Fruit fly (Drosophila melanogaster) whole organism: ENCODE results near the gene unk.

Experiments
- CG8478 ChIP-seq: fragments of >200 bp; optimal IDR thresholded peaks from 2 replicates; lab custom pipeline; 2018; ENCODE audit warnings: inconsistent platforms
- Dll ChIP-seq: fragments of >200 bp; optimal IDR thresholded peaks from 2 replicates; lab custom pipeline; 2017
- EcR ChIP-seq, 2 experiments: fragments of >200 bp; optimal IDR thresholded peaks; 2 replicates each; lab custom pipeline; 2017; ENCODE audit warnings: missing biosample characterization in 2 of 2, missing genetic modification characterization in 2 of 2, missing genetic modification reagents in 2 of 2
- pan ChIP-seq: fragments of >200 bp; optimal IDR thresholded peaks from 2 replicates; lab custom pipeline; 2017
- psq ChIP-seq: fragments of >200 bp; optimal IDR thresholded peaks from 2 replicates; lab custom pipeline; 2017
- usp ChIP-seq: fragments of >200 bp; optimal IDR thresholded peaks from 2 replicates; lab custom pipeline; 2017; ENCODE audit warnings: missing biosample characterization, missing genetic modification characterization, mixed read lengths

Gene unk

DNA sequence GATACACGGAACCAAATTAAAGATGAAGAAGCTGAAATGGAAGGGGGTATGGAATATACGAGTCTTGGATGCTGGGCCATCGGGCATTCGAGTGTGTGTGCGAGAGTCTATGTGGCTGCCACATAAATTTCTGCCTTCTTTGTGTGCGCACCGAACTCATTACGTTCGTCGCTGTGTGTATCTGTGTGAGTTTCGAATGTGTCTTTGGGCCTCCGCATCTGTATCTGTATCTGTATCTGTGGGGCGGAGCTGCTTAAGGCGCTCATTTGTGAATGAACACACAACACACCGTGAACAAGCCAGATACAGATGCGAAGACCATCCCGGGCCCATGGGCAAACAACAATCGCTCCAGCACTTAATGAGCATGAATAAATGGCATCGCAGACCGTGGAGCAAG lies 14.2 kb downstream of the unk start:
- TF ChIP-seq Dll (lab: Kevin White, UChicago) = peak; percentile 38
- TF ChIP-seq pan (lab: Kevin White, UChicago) = no peak

dm6 chr3R:23141678-23142338 lies 15.9 kb downstream of the unk start, which contains the start of gene hh:
hh (minus strand) TSS chr3R:23141906.
- TF ChIP-seq pan (lab: Kevin White, UChicago) = no peak
- peak; percentile 70 for TF ChIP-seq CG8478
- no peak for TF ChIP-seq psq (lab: Kevin White, UChicago)
- no peak for TF ChIP-seq Dll (lab: Kevin White, UChicago)
- TF ChIP-seq EcR (GFP tag; optimal IDR thresholded peaks at IDR 0.05; lab: Kevin White, UChicago) = no peak
- TF ChIP-seq usp = no peak

dm6 chr3R:23141113-23141512 lies 16.5 kb downstream of the unk start:
- TF ChIP-seq pan (lab: Kevin White, UChicago) (no peak), CG8478 (no peak), psq (lab: Kevin White, UChicago) (no peak), usp (no peak)

DNA sequence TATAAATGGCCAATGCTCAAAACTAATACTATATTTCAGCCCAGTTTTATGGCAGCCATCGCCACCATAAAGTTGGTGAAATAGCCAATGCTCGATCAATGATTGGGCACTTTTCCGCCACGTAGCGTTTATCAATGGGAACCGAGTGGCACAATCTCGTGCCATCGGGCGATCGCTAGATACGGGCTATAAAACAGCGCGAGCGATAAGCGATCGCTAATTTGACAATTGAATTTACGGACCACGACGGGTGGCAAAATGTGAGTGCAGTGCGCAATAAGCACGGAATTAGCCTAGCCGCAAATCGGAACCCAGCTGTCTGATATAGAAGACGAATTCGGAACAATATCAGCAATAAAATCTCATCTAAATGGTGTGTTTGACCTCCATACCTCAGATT lies 17.4 kb downstream of the unk start:
- TF ChIP-seq pan (lab: Kevin White, UChicago) (no peak), psq (lab: Kevin White, UChicago) (no peak), Dll (lab: Kevin White, UChicago) (no peak), EcR (GFP tag; optimal IDR thresholded peaks at IDR 0.05; lab: Kevin White, UChicago) (no peak), CG8478 (no peak), usp (no peak)

DNA sequence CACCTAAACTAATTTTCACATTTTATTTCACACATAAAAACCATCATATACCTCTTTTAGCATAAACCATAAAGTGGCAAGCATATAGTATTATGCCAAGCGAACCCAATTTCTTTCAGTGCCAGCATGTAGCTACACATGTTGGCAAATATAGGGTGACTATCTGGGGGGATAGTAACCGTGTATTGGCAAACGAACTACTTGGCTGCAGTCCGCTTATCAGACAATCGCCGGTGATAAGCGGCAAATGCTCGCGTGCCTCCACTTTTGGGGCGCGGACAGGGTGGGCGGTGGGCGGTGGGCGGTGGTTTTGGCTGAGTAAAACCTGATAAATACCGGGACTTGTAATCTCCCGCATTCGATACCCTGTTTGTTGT lies 18.0 kb downstream of the unk start:
- TF ChIP-seq usp (no peak), psq (lab: Kevin White, UChicago) (no peak), CG8478 (no peak), EcR (GFP tag; optimal IDR thresholded peaks at IDR 0.05; lab: Kevin White, UChicago) (no peak), pan (lab: Kevin White, UChicago) (no peak), Dll (lab: Kevin White, UChicago) (no peak)

dm6 chr3R:23138992-23139633 lies 18.5 kb downstream of the unk start:
- no peak for TF ChIP-seq pan (lab: Kevin White, UChicago)
- TF ChIP-seq Dll (lab: Kevin White, UChicago) = no peak
- TF ChIP-seq usp = no peak
- no peak for TF ChIP-seq CG8478
- TF ChIP-seq psq (lab: Kevin White, UChicago) = no peak
- no peak for TF ChIP-seq EcR (GFP tag; optimal IDR thresholded peaks at IDR 0.05; lab: Kevin White, UChicago)

DNA sequence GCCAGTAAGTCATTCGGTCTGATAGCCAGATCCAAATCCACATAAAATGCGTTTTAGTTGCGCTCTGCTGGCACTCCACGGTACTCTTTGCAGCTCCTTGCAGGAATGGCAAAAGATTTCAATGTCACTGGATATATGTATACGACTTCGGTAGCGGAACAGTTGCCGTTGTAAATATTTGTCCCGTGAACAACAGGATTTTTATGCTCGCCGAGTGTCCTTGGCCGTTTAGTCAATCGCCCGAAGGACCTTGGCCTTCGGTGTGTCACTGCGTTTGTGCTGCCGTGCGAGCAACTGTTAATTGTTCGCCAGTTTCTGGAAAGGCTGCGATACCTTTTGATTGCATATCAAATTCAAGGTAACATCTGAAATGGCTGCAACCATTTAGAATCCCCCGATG lies 19.2 kb downstream of the unk start:
- TF ChIP-seq usp = no peak
- no peak for TF ChIP-seq CG8478
- no peak for TF ChIP-seq psq (lab: Kevin White, UChicago)
- TF ChIP-seq EcR (GFP tag; optimal IDR thresholded peaks at IDR 0.05; lab: Kevin White, UChicago) = no peak
- TF ChIP-seq Dll (lab: Kevin White, UChicago) = no peak
- TF ChIP-seq pan (lab: Kevin White, UChicago) = no peak

dm6 chr3R:23134690-23135089 lies 23.0 kb downstream of the unk start:
- no peak for TF ChIP-seq EcR (GFP tag; optimal IDR thresholded peaks at IDR 0.05; lab: Kevin White, UChicago)
- no peak for TF ChIP-seq CG8478
- no peak for TF ChIP-seq Dll (lab: Kevin White, UChicago)
- no peak for TF ChIP-seq psq (lab: Kevin White, UChicago)
- TF ChIP-seq usp = no peak
- no peak for TF ChIP-seq pan (lab: Kevin White, UChicago)

DNA sequence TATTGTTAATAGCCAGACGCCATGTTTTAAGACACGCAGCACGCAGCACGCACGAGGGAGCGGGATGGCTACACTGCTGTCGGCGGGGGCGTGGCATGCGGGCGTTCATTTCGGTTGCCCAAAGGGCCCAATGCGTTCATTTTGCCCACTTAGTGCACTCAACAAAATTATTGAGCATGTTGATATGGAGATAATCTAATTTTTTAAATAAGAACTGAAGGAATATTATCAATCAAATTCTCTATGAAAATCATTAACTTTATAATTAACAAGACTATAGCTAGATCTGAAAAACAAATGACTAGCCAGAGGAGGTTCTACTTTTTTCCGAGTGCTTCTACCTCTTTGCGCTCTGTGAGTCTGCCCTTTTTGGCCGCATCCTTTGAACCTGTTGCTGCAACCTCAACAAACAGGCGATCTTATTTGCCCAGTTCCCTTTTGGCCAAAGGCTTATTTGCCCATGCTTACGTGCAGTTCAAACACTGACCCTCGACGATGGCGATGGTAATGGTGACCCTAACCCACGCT lies 24.3 kb downstream of the unk start:
- no peak for TF ChIP-seq CG8478
- no peak for TF ChIP-seq EcR (GFP tag; optimal IDR thresholded peaks at IDR 0.05; lab: Kevin White, UChicago)
- TF ChIP-seq Dll (lab: Kevin White, UChicago) = no peak
- TF ChIP-seq pan (lab: Kevin White, UChicago) = no peak
- no peak for TF ChIP-seq usp
- no peak for TF ChIP-seq psq (lab: Kevin White, UChicago)

DNA sequence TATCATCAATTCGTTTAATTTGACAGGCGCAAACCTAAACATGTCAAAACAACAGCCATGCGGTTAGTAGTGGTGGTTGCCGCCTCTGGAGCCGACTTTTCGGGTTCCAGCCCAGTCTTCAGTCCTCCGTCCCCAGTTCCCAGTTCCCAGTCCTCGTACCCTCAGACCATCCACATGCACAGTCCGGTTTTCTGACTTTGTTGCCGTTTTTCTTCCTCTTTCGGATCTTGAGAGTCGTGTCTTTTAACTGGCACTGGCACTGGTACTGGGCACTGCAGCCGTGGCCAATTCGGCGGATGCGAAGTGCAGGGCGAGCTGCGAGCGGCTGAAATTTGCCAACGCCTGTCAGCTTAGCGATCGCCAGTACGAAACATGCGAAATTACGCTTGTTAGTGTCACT lies 25.4 kb downstream of the unk start:
- TF ChIP-seq EcR (GFP tag; optimal IDR thresholded peaks at IDR 0.05; lab: Kevin White, UChicago) (no peak), usp (no peak), Dll (lab: Kevin White, UChicago) (no peak), psq (lab: Kevin White, UChicago) (no peak), CG8478 (no peak), pan (lab: Kevin White, UChicago) (no peak)

DNA sequence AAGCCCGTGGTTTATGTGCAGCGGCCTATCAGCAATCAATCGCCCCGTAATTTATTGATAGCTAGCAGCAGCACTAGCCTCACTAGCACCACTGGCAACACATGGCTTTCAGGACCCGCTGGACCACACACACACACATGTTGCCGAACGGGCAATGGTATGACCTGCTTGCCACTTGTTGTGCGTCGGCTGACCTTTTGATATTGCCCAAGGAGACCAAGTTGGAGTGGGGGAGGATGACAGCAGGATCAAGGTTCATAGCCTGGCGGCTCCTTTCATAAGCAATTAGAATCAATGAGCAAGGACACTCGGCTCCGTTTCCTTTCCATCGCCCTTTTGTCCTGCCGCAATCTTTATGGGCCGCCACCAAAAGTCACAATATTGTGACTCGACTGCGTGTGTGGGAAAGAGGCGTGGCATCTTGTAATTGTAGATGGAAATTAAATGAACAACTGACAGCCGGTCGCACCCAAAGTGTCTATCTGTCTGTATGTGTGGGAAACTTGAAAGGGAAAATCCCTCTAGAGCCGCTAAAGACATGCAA lies 26.2 kb downstream of the unk start:
- TF ChIP-seq usp (no peak), EcR (GFP tag; optimal IDR thresholded peaks at IDR 0.05; lab: Kevin White, UChicago) (no peak), pan (lab: Kevin White, UChicago) (no peak), Dll (lab: Kevin White, UChicago) (no peak), CG8478 (no peak)

dm6 chr3R:23130884-23131283 lies 26.8 kb downstream of the unk start:
- TF ChIP-seq CG8478 (no peak), usp (no peak), EcR (GFP tag; optimal IDR thresholded peaks at IDR 0.05; lab: Kevin White, UChicago) (no peak), pan (lab: Kevin White, UChicago) (no peak), psq (lab: Kevin White, UChicago) (no peak), Dll (lab: Kevin White, UChicago) (no peak)
